Worm (Caenorhabditis elegans) whole organism, L4 larva: ENCODE results near the gene egl-10.

ENCODE experiments used
- D1046.2 ChIP-seq: fragments of 200-800 bp; sonication (Bioruptor generic); IDR thresholded peaks from 2 replicates; pipeline ENCODE4 v1.3.6; 2022; ENCODE audit warnings: missing genetic modification characterization, missing compliant biosample characterization
- R02D3.7 ChIP-seq: fragments of 150-350 bp; sonication (generic microtip); optimal IDR thresholded peaks from 3 replicates; lab custom pipeline; 2014; ENCODE audit warnings: missing biosample characterization, missing genetic modification characterization
- T20F7.1 ChIP-seq: fragments of 200-800 bp; sonication (Bioruptor generic); optimal IDR thresholded peaks from 2 replicates; lab custom pipeline; 2018; ENCODE audit warnings: mild to moderate bottlenecking, missing genetic modification characterization, missing compliant biosample characterization
- T26A8.4 ChIP-seq: fragments of 200-800 bp; sonication (Bioruptor generic); IDR thresholded peaks from 2 replicates; pipeline ENCODE4 v1.3.6; 2022; ENCODE audit warnings: missing genetic modification characterization, missing compliant biosample characterization
- Y48G9A.11 ChIP-seq: fragments of 200-800 bp; sonication (Bioruptor generic); IDR thresholded peaks from 2 replicates; pipeline ENCODE4 v1.3.6; 2022; ENCODE audit warnings: missing genetic modification reagents, missing genetic modification characterization, missing compliant biosample characterization
- Y5F2A.4 ChIP-seq: fragments of 200-800 bp; sonication (Bioruptor generic); optimal IDR thresholded peaks from 2 replicates; lab custom pipeline; 2018; ENCODE audit warnings: mild to moderate bottlenecking, missing genetic modification characterization, missing compliant biosample characterization
- attf-4 ChIP-seq: sonication (generic microtip); optimal IDR thresholded peaks from 3 replicates; lab custom pipeline; 2017; ENCODE audit warnings: missing biosample characterization, missing genetic modification characterization
- ceh-32 ChIP-seq: sonication (generic microtip); optimal IDR thresholded peaks from 2 replicates; lab custom pipeline; 2016; ENCODE audit warnings: mild to moderate bottlenecking, missing genetic modification characterization, missing compliant biosample characterization; ENCODE audit not compliant: poor library complexity
- ceh-44 ChIP-seq: fragments of 200-800 bp; sonication (Bioruptor generic); IDR thresholded peaks from 2 replicates; pipeline ENCODE4 v1.3.6; 2022; ENCODE audit warnings: missing genetic modification reagents, missing genetic modification characterization, missing compliant biosample characterization
- cey-2 ChIP-seq: sonication (generic microtip); optimal IDR thresholded peaks from 3 replicates; lab custom pipeline; 2017; ENCODE audit warnings: missing genetic modification characterization, mild to moderate bottlenecking, missing compliant biosample characterization, antibody characterized with exemption, borderline replicate concordance; ENCODE audit not compliant: insufficient read depth
- daf-12 ChIP-seq: fragments of 150-350 bp; optimal IDR thresholded peaks from 2 replicates; lab custom pipeline; 2014; ENCODE audit warnings: missing biosample characterization, missing genetic modification reagents, missing genetic modification characterization
- daf-16 ChIP-seq, 3 experiments: sonication (generic microtip); optimal IDR thresholded peaks; 2 replicates each; lab custom pipeline; 2016 to 2017; ENCODE audit warnings: missing genetic modification characterization in 3 of 3, missing genetic modification reagents in 3 of 3, mild to moderate bottlenecking in 2 of 3, missing compliant biosample characterization in 2 of 3, missing biosample characterization in 1 of 3, moderate library complexity in 1 of 3
- daf-8 ChIP-seq: fragments of 200-800 bp; sonication (Bioruptor generic); IDR thresholded peaks from 2 replicates; pipeline ENCODE4 v1.3.6; 2022; ENCODE audit warnings: missing genetic modification characterization, missing compliant biosample characterization
- dmd-8 ChIP-seq: fragments of 200-800 bp; sonication (Bioruptor generic); IDR thresholded peaks from 2 replicates; pipeline ENCODE4 v1.3.6; 2022; ENCODE audit warnings: missing genetic modification characterization, missing compliant biosample characterization
- dmd-9 ChIP-seq: fragments of 200-800 bp; sonication (Bioruptor generic); IDR thresholded peaks from 2 replicates; pipeline ENCODE4 v1.3.6; 2022; ENCODE audit warnings: missing genetic modification reagents, missing genetic modification characterization, missing compliant biosample characterization
- duxl-1 ChIP-seq: sonication (generic microtip); optimal IDR thresholded peaks from 2 replicates; lab custom pipeline; 2016; ENCODE audit warnings: mild to moderate bottlenecking, missing genetic modification characterization, moderate library complexity, missing compliant biosample characterization; ENCODE audit not compliant: poor library complexity
- dve-1 ChIP-seq: sonication (generic microtip); optimal IDR thresholded peaks from 2 replicates; lab custom pipeline; 2017; ENCODE audit warnings: antibody characterized with exemption, mild to moderate bottlenecking, missing genetic modification characterization, missing compliant biosample characterization; ENCODE audit not compliant: insufficient read depth
- fos-1 ChIP-seq: fragments of 150-350 bp; optimal IDR thresholded peaks from 2 replicates; lab custom pipeline; 2014; ENCODE audit warnings: missing biosample characterization, missing genetic modification characterization
- gei-8 ChIP-seq: fragments of 200-800 bp; sonication (Bioruptor generic); optimal IDR thresholded peaks from 2 replicates; lab custom pipeline; 2018; ENCODE audit warnings: mild to moderate bottlenecking, missing genetic modification characterization, missing compliant biosample characterization
- hlh-11 ChIP-seq: fragments of 200-800 bp; sonication (Bioruptor generic); optimal IDR thresholded peaks from 2 replicates; lab custom pipeline; 2018; ENCODE audit warnings: mild to moderate bottlenecking, missing genetic modification characterization, missing compliant biosample characterization
- hlh-30 ChIP-seq: sonication (generic microtip); optimal IDR thresholded peaks from 2 replicates; lab custom pipeline; 2017; ENCODE audit warnings: antibody characterized with exemption, mild to moderate bottlenecking, missing genetic modification characterization, missing compliant biosample characterization; ENCODE audit not compliant: insufficient read depth
- hmg-1.1 ChIP-seq: fragments of 200-800 bp; sonication (Bioruptor generic); IDR thresholded peaks from 2 replicates; pipeline ENCODE4 v1.3.6; 2022; ENCODE audit warnings: missing genetic modification reagents, missing genetic modification characterization, missing compliant biosample characterization
- jun-1 ChIP-seq: fragments of 150-350 bp; optimal IDR thresholded peaks from 2 replicates; lab custom pipeline; 2014; ENCODE audit warnings: missing biosample characterization, missing genetic modification reagents, missing genetic modification characterization
- lim-7 ChIP-seq: fragments of 200-800 bp; sonication (Bioruptor generic); IDR thresholded peaks from 2 replicates; pipeline ENCODE4 v1.3.6; 2022; ENCODE audit warnings: missing genetic modification characterization, missing compliant biosample characterization
- lin-1 ChIP-seq: fragments of 200-800 bp; sonication (Bioruptor generic); IDR thresholded peaks from 2 replicates; pipeline ENCODE4 v1.3.6; 2022; ENCODE audit warnings: missing genetic modification reagents, missing genetic modification characterization, missing compliant biosample characterization
- lin-13 ChIP-seq: fragments of 150-350 bp; optimal IDR thresholded peaks from 2 replicates; lab custom pipeline; 2014; ENCODE audit warnings: missing biosample characterization, missing genetic modification reagents, missing genetic modification characterization
- lin-29 ChIP-seq: fragments of 200-800 bp; sonication (Bioruptor generic); IDR thresholded peaks from 2 replicates; pipeline ENCODE4 v1.3.6; 2022; ENCODE audit warnings: missing genetic modification reagents, missing genetic modification characterization, missing compliant biosample characterization
- mdl-1 ChIP-seq, 2 experiments: fragments of 150-350 bp in 1 of 2; sonication (generic microtip) in 1 of 2; optimal IDR thresholded peaks; 2 replicates each; lab custom pipeline; 2014 to 2017; ENCODE audit warnings: missing biosample characterization in 2 of 2, missing genetic modification characterization in 2 of 2
- mdt-29 ChIP-seq: fragments of 200-800 bp; sonication (Bioruptor generic); IDR thresholded peaks from 2 replicates; pipeline ENCODE4 v1.3.6; 2022; ENCODE audit warnings: missing genetic modification reagents, missing genetic modification characterization, missing compliant biosample characterization
- mes-2 ChIP-seq: sonication (generic microtip); optimal IDR thresholded peaks from 2 replicates; lab custom pipeline; 2016; ENCODE audit warnings: missing genotype, mild to moderate bottlenecking, missing genetic modification characterization, missing compliant biosample characterization; ENCODE audit not compliant: poor library complexity, severe bottlenecking
- mxl-3 ChIP-seq: fragments of 200-800 bp; sonication (Bioruptor generic); optimal IDR thresholded peaks from 2 replicates; lab custom pipeline; 2018; ENCODE audit warnings: mild to moderate bottlenecking, missing genetic modification characterization, missing compliant biosample characterization
- nhr-11 ChIP-seq: fragments of 150-350 bp; optimal IDR thresholded peaks from 2 replicates; lab custom pipeline; 2014; ENCODE audit warnings: missing biosample characterization, missing genetic modification characterization
- nhr-6 ChIP-seq: fragments of 150-350 bp; optimal IDR thresholded peaks from 2 replicates; lab custom pipeline; 2014; ENCODE audit warnings: missing biosample characterization, missing genetic modification characterization
- nhr-77 ChIP-seq: fragments of 150-350 bp; optimal IDR thresholded peaks from 2 replicates; lab custom pipeline; 2014; ENCODE audit warnings: missing biosample characterization, missing genetic modification characterization
- pha-4 ChIP-seq, 2 experiments: fragments of 150-350 bp in 1 of 2; fragments of 200-800 bp in 1 of 2; sonication (Bioruptor generic) in 1 of 2; IDR thresholded peaks in 1 of 2; optimal IDR thresholded peaks in 1 of 2; 2 replicates each; pipeline versions ENCODE4 v1.3.6 to Lab custom; 2014 to 2022; ENCODE audit warnings: missing genetic modification characterization in 2 of 2, missing genetic modification reagents in 2 of 2, missing biosample characterization in 1 of 2, missing compliant biosample characterization in 1 of 2
- skn-1 ChIP-seq: fragments of 150-350 bp; optimal IDR thresholded peaks from 2 replicates; lab custom pipeline; 2014; ENCODE audit warnings: missing biosample characterization, missing genetic modification characterization
- snpc-4 ChIP-seq: fragments of 150-350 bp; optimal IDR thresholded peaks from 2 replicates; lab custom pipeline; 2014; ENCODE audit warnings: missing biosample characterization, missing genetic modification characterization
- spr-3 ChIP-seq: fragments of 200-800 bp; sonication (Bioruptor generic); optimal IDR thresholded peaks from 2 replicates; lab custom pipeline; 2018; ENCODE audit warnings: mild to moderate bottlenecking, missing genetic modification characterization, missing compliant biosample characterization
- zfp-2 ChIP-seq: sonication (generic microtip); optimal IDR thresholded peaks from 2 replicates; lab custom pipeline; 2016; ENCODE audit warnings: mild to moderate bottlenecking, missing genetic modification characterization, missing compliant biosample characterization
- zip-11 ChIP-seq: fragments of 200-800 bp; sonication (Bioruptor generic); IDR thresholded peaks from 2 replicates; pipeline ENCODE4 v1.3.6; 2022; ENCODE audit warnings: missing genetic modification characterization, missing compliant biosample characterization
- zip-2 ChIP-seq: fragments of 150-350 bp; optimal IDR thresholded peaks from 2 replicates; lab custom pipeline; 2014; ENCODE audit warnings: missing biosample characterization, missing genetic modification characterization

egl-10 gene

ce11 chrV:12491070-12491643 is 28.3 kb upstream of the egl-10 start (continued):
- TF ChIP-seq ceh-32, result no peak

- TF ChIP-seq daf-16 (GFP tag; optimal IDR thresholded peaks at IDR 0.05; lab: Kevin White, UChicago) (peak in 1 of 2 experiments; percentile 74), daf-16 (tag; optimal IDR thresholded peaks at IDR 0.05; lab: Kevin White, UChicago) (no peak), R02D3.7 (tag; lab: Kevin White, UChicago) (no peak), hlh-30 (tag; lab: Kevin White, UChicago) (peak; percentile 33), Y5F2A.4 (GFP tag; lab: Kevin White, UChicago) (no peak), nhr-6 (tag; lab: Kevin White, UChicago) (peak; percentile 48)
Measured at ce11 chrV:12488002-12488401, 25.2 kb upstream of the egl-10 start.

DNA sequence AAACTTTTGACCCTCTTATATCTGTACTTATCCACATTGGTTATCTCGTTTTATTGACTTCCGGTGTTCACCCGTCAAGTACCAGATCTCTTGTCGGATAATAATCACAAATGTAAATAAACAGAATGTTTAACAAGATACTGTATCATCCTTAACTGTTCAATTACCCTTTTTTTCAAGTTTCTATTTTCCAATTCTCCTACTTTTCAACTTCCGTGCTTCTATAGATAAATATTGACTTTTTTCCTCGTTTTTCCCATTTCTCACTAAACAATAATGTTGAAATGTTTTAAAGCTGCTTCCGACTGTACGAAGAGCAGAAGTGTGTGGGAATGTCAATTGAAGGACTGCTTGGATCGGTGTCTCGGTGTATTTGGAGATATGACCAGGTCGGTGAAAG is 24.1 kb upstream of the egl-10 start, which contains the start of gene inx-11:
inx-11 (plus strand) TSS at position 301 of the 400 bp plus-strand sequence.
- TF ChIP-seq T26A8.4 (GFP tag; lab: Robert Waterston, UW) (no peak), pha-4 (GFP tag; IDR thresholded peaks at IDR 0.05; lab: Robert Waterston, UW) (no peak), pha-4 (tag; optimal IDR thresholded peaks at IDR 0.05; lab: Kevin White, UChicago) (peak; percentile 19)

DNA sequence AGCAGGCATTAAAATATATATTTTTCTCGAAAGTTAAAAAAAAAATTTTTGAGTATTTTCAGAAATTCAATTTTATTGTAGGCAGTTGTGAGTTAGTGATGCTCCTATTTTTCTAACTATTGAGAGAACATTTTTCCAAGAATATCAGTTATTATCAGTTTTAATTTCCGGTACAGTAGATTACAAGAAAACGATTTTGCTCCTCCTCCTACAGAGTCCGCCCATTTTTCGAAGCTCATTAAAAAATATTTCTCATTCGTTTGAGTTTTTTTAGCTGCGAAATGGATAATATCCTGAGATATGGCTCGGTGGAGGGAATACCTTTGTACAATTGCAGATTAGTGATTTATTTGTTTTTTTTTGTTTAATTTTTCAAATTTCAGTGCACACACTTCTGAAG is 21.8 kb upstream of the egl-10 start, which contains the start of gene srt-39:
srt-39 (plus strand) TSS at position 301 of the 400 bp plus-strand sequence.
- TF ChIP-seq mdt-29 (0 out of 2 replicates have a peak, but pooled peaks have one; percentile 16), zip-2 (tag; lab: Kevin White, UChicago) (no peak), T20F7.1 (GFP tag; lab: Kevin White, UChicago) (no peak), mdl-1 (tag; optimal IDR thresholded peaks at IDR 0.05; lab: Kevin White, UChicago) (no peak), mes-2 (no peak)

ce11 chrV:12478990-12479389 is 16.2 kb upstream of the egl-10 start:
- no peak for TF ChIP-seq zip-11 (GFP tag; lab: Robert Waterston, UW)
- TF ChIP-seq daf-12 (tag; lab: Kevin White, UChicago), result no peak
- no peak for TF ChIP-seq nhr-77 (tag; lab: Kevin White, UChicago)
- TF ChIP-seq gei-8 (GFP tag; lab: Kevin White, UChicago), result no peak
- TF ChIP-seq dve-1 (tag; lab: Kevin White, UChicago), result no peak
- peak; percentile 56 for TF ChIP-seq nhr-11
- TF ChIP-seq Y48G9A.11 (GFP tag; lab: Robert Waterston, UW), result no peak
- TF ChIP-seq mxl-3 (GFP tag; lab: Kevin White, UChicago), result no peak
- TF ChIP-seq daf-8 (GFP tag; lab: Robert Waterston, UW), result no peak
- TF ChIP-seq spr-3 (GFP tag; lab: Kevin White, UChicago), result no peak
- no peak for TF ChIP-seq lin-13 (GFP tag; lab: Kevin White, UChicago)
- TF ChIP-seq hlh-11, result peak; percentile 61
- 0 out of 2 replicates have a peak, but pooled peaks have one; percentile 19 for TF ChIP-seq hmg-1.1 (GFP tag; lab: Robert Waterston, UW)
- no peak for TF ChIP-seq jun-1 (tag; lab: Kevin White, UChicago)
- no peak for TF ChIP-seq zfp-2 (tag; lab: Kevin White, UChicago)
- TF ChIP-seq cey-2 (tag; lab: Kevin White, UChicago), result no peak
- TF ChIP-seq nhr-6 (tag; lab: Kevin White, UChicago), result no peak
- no peak for TF ChIP-seq lin-29 (GFP tag; lab: Robert Waterston, UW)
- TF ChIP-seq daf-16 (GFP tag; optimal IDR thresholded peaks at IDR 0.05; lab: Kevin White, UChicago), result peak in 1 of 2 experiments; percentile 86
- TF ChIP-seq daf-16 (tag; optimal IDR thresholded peaks at IDR 0.05; lab: Kevin White, UChicago), result no peak
- no peak for TF ChIP-seq lim-7 (GFP tag; lab: Robert Waterston, UW)
- TF ChIP-seq skn-1 (tag; lab: Kevin White, UChicago), result no peak
- TF ChIP-seq dmd-8 (GFP tag; lab: Robert Waterston, UW), result 0 out of 2 replicates have a peak, but pooled peaks have one; percentile 33
- TF ChIP-seq lin-1, result no peak
- TF ChIP-seq duxl-1, result no peak
- TF ChIP-seq dmd-9 (GFP tag; lab: Robert Waterston, UW), result no peak
- no peak for TF ChIP-seq ceh-44 (GFP tag; lab: Robert Waterston, UW)
- no peak for TF ChIP-seq snpc-4
- TF ChIP-seq attf-4 (tag; lab: Kevin White, UChicago), result no peak
- TF ChIP-seq D1046.2 (GFP tag; lab: Robert Waterston, UW), result no peak
- TF ChIP-seq fos-1, result no peak
